Worm (Caenorhabditis elegans) whole organism, L1 larva: ENCODE measurements around the gene nspc-19.

Source experiments
- Y116A8C.19 ChIP-seq: sonication (generic microtip); optimal IDR thresholded peaks from 2 replicates; lab custom pipeline; 2016; ENCODE audit warnings: missing compliant biosample characterization, missing genetic modification characterization, borderline replicate concordance
- ama-1 ChIP-seq: fragments of 150-350 bp; optimal IDR thresholded peaks from 2 replicates; lab custom pipeline; 2014
- elt-3 ChIP-seq, 6 experiments: fragments of 150-350 bp in 1 of 6; sonication (generic microtip); optimal IDR thresholded peaks; 2 replicates each; lab custom pipeline; 2017 to 2018; ENCODE audit warnings: missing biosample characterization in 6 of 6, missing genetic modification characterization in 6 of 6, inconsistent platforms in 1 of 6
- mep-1 ChIP-seq: fragments of 150-350 bp; optimal IDR thresholded peaks from 2 replicates; lab custom pipeline; 2014; ENCODE audit warnings: missing biosample characterization, missing genetic modification characterization
- nhr-90 ChIP-seq: sonication (generic microtip); optimal IDR thresholded peaks from 2 replicates; lab custom pipeline; 2016; ENCODE audit warnings: mild to moderate bottlenecking, missing genetic modification characterization, missing compliant biosample characterization; ENCODE audit not compliant: poor library complexity
- snu-23 ChIP-seq: sonication (generic microtip); optimal IDR thresholded peaks from 2 replicates; lab custom pipeline; 2016; ENCODE audit warnings: missing genetic modification characterization, missing compliant biosample characterization
- unc-86 ChIP-seq: sonication (generic microtip); optimal IDR thresholded peaks from 2 replicates; lab custom pipeline; 2016; ENCODE audit warnings: missing genetic modification characterization, missing compliant biosample characterization
- zag-1 ChIP-seq: fragments of 150-350 bp; optimal IDR thresholded peaks from 2 replicates; lab custom pipeline; 2014; ENCODE audit warnings: missing biosample characterization, missing genetic modification characterization
- ztf-11 ChIP-seq, 2 experiments: sonication (generic microtip); optimal IDR thresholded peaks; 2 replicates each; lab custom pipeline; 2016 to 2017; ENCODE audit warnings: missing genetic modification characterization in 2 of 2, missing biosample characterization in 1 of 2, missing compliant biosample characterization in 1 of 2

DNA sequence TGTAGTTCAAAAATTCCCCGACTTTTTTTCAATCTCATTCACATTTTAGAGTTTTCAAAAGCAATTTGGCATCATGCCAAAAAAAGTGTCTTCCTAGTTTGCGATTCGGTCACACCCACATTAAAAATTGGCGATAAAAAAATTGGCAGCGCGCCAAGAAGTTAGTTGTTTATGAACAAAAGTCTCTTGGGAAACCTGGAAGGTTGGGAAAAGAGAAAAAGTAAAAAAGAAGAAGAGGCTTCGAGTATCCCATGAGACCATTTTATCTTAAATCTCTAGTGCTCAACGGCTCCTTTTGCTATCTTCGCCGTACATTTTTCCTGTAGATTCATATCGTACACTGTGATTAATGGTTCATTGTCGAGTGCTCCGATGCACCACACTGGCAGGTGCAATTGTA is 40.7 kb upstream of the nspc-19 start:
- TF ChIP-seq elt-3 (tag; optimal IDR thresholded peaks at IDR 0.05; lab: Kevin White, UChicago): no peak
- TF ChIP-seq snu-23: no peak
- TF ChIP-seq Y116A8C.19 (tag; lab: Kevin White, UChicago): no peak
- no peak for TF ChIP-seq nhr-90 (tag; lab: Kevin White, UChicago)
- no peak for TF ChIP-seq ama-1
- TF ChIP-seq unc-86 (tag; lab: Kevin White, UChicago): no peak
- no peak for TF ChIP-seq zag-1
- TF ChIP-seq mep-1 (tag; lab: Kevin White, UChicago): no peak
- no peak for TF ChIP-seq ztf-11 (tag; optimal IDR thresholded peaks at IDR 0.05; lab: Kevin White, UChicago)
